Comparison of ENCODE assay signal across 1 worm cellular context in genomic region chrIII:3499850-3500249, ce11.
TF ChIP-seq lines count a peak whose summit lies in the region.

No protein-coding gene starts in this region.

TF ChIP-seq in whole organism, L4 larva, 104 proteins besides CTCF, POLR2A, EP300 and RAD21 (continued from another document):
- TF ChIP-seq F49E8.2 (tag; optimal IDR thresholded peaks at IDR 0.05; lab: Kevin White, UChicago; ENCODE audit: borderline replicate concordance) = peak; percentile 3
- no peak for TF ChIP-seq nhr-41 (GFP tag; IDR thresholded peaks at IDR 0.05; lab: Robert Waterston, UW)
- peak; percentile 72 for TF ChIP-seq vab-7 (GFP tag; IDR thresholded peaks at IDR 0.05; lab: Robert Waterston, UW)
TF ChIP-seq in whole organism, L4 larva: peak in this region for 20.
